Fruit fly (Drosophila melanogaster) whole organism, embryonic: ENCODE results near the gene Cep135.
A peak's percentile ranks its signal among the peaks of the same experiment; 100 is the strongest.

ENCODE experiments used
- CG10565 ChIP-seq: fragments of 200-800 bp; sonication (Bioruptor generic); optimal IDR thresholded peaks from 3 replicates; lab custom pipeline; 2016; ENCODE audit warnings: missing biosample characterization, mild to moderate bottlenecking, missing genetic modification characterization
- CG10654 ChIP-seq: fragments of 200-800 bp; sonication (Bioruptor generic); optimal IDR thresholded peaks from 2 replicates; lab custom pipeline; 2016; ENCODE audit warnings: missing biosample characterization, missing genetic modification characterization
- CG11696 ChIP-seq: fragments of 200-800 bp; sonication (Bioruptor generic); IDR thresholded peaks from 2 replicates; pipeline ENCODE4 v1.3.6; 2022; ENCODE audit warnings: missing biosample characterization, missing genetic modification characterization
- CG12104 ChIP-seq: fragments of 200-800 bp; sonication (Bioruptor generic); optimal IDR thresholded peaks from 3 replicates; lab custom pipeline; 2016; ENCODE audit warnings: missing biosample characterization, missing genetic modification characterization
- CG12769 ChIP-seq: fragments of 200-800 bp; sonication (Bioruptor generic); optimal IDR thresholded peaks from 2 replicates; lab custom pipeline; 2019; ENCODE audit warnings: missing biosample characterization, mild to moderate bottlenecking, missing genetic modification characterization, moderate library complexity
- CG14860 ChIP-seq: fragments of 200-800 bp; sonication (Bioruptor generic); IDR thresholded peaks from 3 replicates; pipeline ENCODE4 v1.3.6; 2022; ENCODE audit warnings: missing biosample characterization, missing genetic modification characterization; ENCODE audit not compliant: partially characterized antibody
- CG1529 ChIP-seq: fragments of 200-800 bp; sonication (Bioruptor generic); optimal IDR thresholded peaks from 3 replicates; lab custom pipeline; 2018; ENCODE audit warnings: missing biosample characterization, missing genetic modification characterization
- CG15514 ChIP-seq: fragments of 200-800 bp; sonication (Bioruptor generic); optimal IDR thresholded peaks from 3 replicates; lab custom pipeline; 2017; ENCODE audit warnings: missing biosample characterization, missing genetic modification characterization, mild to moderate bottlenecking, moderate library complexity, missing genetic modification reagents
- CG17361 ChIP-seq: fragments of 200-800 bp; sonication (Bioruptor generic); IDR thresholded peaks from 3 replicates; pipeline ENCODE4 v1.3.6; 2022; ENCODE audit warnings: missing biosample characterization, missing genetic modification characterization
- CG30431 ChIP-seq: fragments of 200-800 bp; sonication (Bioruptor generic); optimal IDR thresholded peaks from 2 replicates; lab custom pipeline; 2017; ENCODE audit warnings: missing biosample characterization, missing genetic modification characterization
- CG32767 ChIP-seq: fragments of 200-800 bp; sonication (Bioruptor generic); IDR thresholded peaks from 2 replicates; pipeline ENCODE4 v1.3.6; 2022; ENCODE audit warnings: missing biosample characterization, missing genetic modification characterization
- CG32772 ChIP-seq: fragments of 200-800 bp; sonication (Bioruptor generic); IDR thresholded peaks from 2 replicates; pipeline ENCODE4 v1.3.6; 2022; ENCODE audit warnings: missing biosample characterization, missing genetic modification characterization
- CG33213 ChIP-seq: fragments of 200-800 bp; sonication (Bioruptor generic); optimal IDR thresholded peaks from 3 replicates; lab custom pipeline; 2016; ENCODE audit warnings: missing biosample characterization, missing genetic modification characterization
- CG3847 ChIP-seq: fragments of 200-800 bp; sonication (Bioruptor generic); IDR thresholded peaks from 2 replicates; pipeline ENCODE4 v1.3.6; 2022; ENCODE audit warnings: missing biosample characterization, missing genetic modification characterization
- CG4424 ChIP-seq: fragments of 200-800 bp; sonication (Bioruptor generic); optimal IDR thresholded peaks from 3 replicates; lab custom pipeline; 2016; ENCODE audit warnings: missing biosample characterization, missing genetic modification characterization
- CG6765 ChIP-seq: fragments of 200-800 bp; sonication (Bioruptor generic); optimal IDR thresholded peaks from 3 replicates; lab custom pipeline; 2017; ENCODE audit warnings: missing biosample characterization, mild to moderate bottlenecking, missing genetic modification characterization
- CG8290 ChIP-seq, 3 experiments: fragments of 200-800 bp; sonication (Bioruptor generic); optimal IDR thresholded peaks; 2 replicates each; lab custom pipeline; 2016 to 2019; ENCODE audit warnings: missing biosample characterization in 3 of 3, missing genetic modification characterization in 3 of 3, mild to moderate bottlenecking in 2 of 3, moderate library complexity in 1 of 3
- CG8944 ChIP-seq: fragments of 200-800 bp; sonication (Bioruptor generic); optimal IDR thresholded peaks from 3 replicates; lab custom pipeline; 2016; ENCODE audit warnings: missing biosample characterization, missing genetic modification characterization
- CHES-1-like ChIP-seq: fragments of 200-800 bp; sonication (Bioruptor generic); optimal IDR thresholded peaks from 2 replicates; lab custom pipeline; 2016; ENCODE audit warnings: missing biosample characterization, missing genetic modification characterization
- CTCF ChIP-seq: fragments of 200-800 bp; sonication (Bioruptor generic); optimal IDR thresholded peaks from 2 replicates; lab custom pipeline; 2017; ENCODE audit warnings: missing biosample characterization, mild to moderate bottlenecking, missing genetic modification characterization, moderate library complexity
- CoRest ChIP-seq: fragments of 200-800 bp; sonication (Bioruptor generic); optimal IDR thresholded peaks from 3 replicates; lab custom pipeline; 2018; ENCODE audit warnings: missing biosample characterization, mild to moderate bottlenecking, missing genetic modification characterization, moderate library complexity
- D19A ChIP-seq: fragments of 200-800 bp; optimal IDR thresholded peaks from 3 replicates; lab custom pipeline; 2019; ENCODE audit warnings: missing biosample characterization, mild to moderate bottlenecking, missing genetic modification characterization, moderate library complexity
- Dek ChIP-seq: fragments of 200-800 bp; sonication (Bioruptor generic); optimal IDR thresholded peaks from 3 replicates; lab custom pipeline; 2019; ENCODE audit warnings: missing biosample characterization, mild to moderate bottlenecking, missing genetic modification characterization, moderate library complexity
- Dip3 ChIP-seq: fragments of 200-800 bp; sonication (Bioruptor generic); optimal IDR thresholded peaks from 3 replicates; lab custom pipeline; 2016; ENCODE audit warnings: missing biosample characterization, missing genetic modification characterization
- Dp ChIP-seq: fragments of 200-800 bp; sonication (Bioruptor generic); optimal IDR thresholded peaks from 2 replicates; lab custom pipeline; 2018; ENCODE audit warnings: missing biosample characterization, mild to moderate bottlenecking, missing genetic modification characterization, moderate library complexity
- Elba2 ChIP-seq: fragments of 200-800 bp; sonication (Bioruptor generic); optimal IDR thresholded peaks from 3 replicates; lab custom pipeline; 2016; ENCODE audit warnings: missing biosample characterization, missing genetic modification characterization
- Hr51 ChIP-seq, 2 experiments: fragments of 200-800 bp; sonication (Bioruptor generic); optimal IDR thresholded peaks; 2 replicates in 1 of 2; 3 replicates in 1 of 2; lab custom pipeline; 2016 to 2018; ENCODE audit warnings: missing biosample characterization in 2 of 2, missing genetic modification characterization in 2 of 2, mild to moderate bottlenecking in 1 of 2, moderate library complexity in 1 of 2
- Nf-YC ChIP-seq: fragments of 200-800 bp; optimal IDR thresholded peaks from 3 replicates; lab custom pipeline; 2019; ENCODE audit warnings: missing biosample characterization, mild to moderate bottlenecking, missing genetic modification characterization, moderate library complexity
- NfI ChIP-seq: fragments of 200-800 bp; sonication (Bioruptor generic); optimal IDR thresholded peaks from 3 replicates; lab custom pipeline; 2018; ENCODE audit warnings: missing biosample characterization, mild to moderate bottlenecking, missing genetic modification characterization, moderate library complexity
- Trl ChIP-seq, 3 experiments: fragments of >200 bp in 2 of 3; fragments of 200-800 bp in 1 of 3; sonication (Bioruptor generic) in 1 of 3; optimal IDR thresholded peaks; 2 replicates in 1 of 3; 3 replicates in 2 of 3; lab custom pipeline; 2016 to 2017; ENCODE audit warnings: missing biosample characterization in 1 of 3, missing genetic modification characterization in 1 of 3
- ap ChIP-seq: fragments of 200-800 bp; sonication (Bioruptor generic); IDR thresholded peaks from 2 replicates; pipeline ENCODE4 v1.3.6; 2022; ENCODE audit warnings: missing biosample characterization, missing genetic modification characterization
- az2 ChIP-seq: fragments of 200-800 bp; sonication (Bioruptor generic); optimal IDR thresholded peaks from 3 replicates; lab custom pipeline; 2016; ENCODE audit warnings: missing biosample characterization, missing genetic modification characterization
- crp ChIP-seq, 2 experiments: fragments of 200-800 bp; sonication (Bioruptor generic); optimal IDR thresholded peaks; 2 replicates in 1 of 2; 3 replicates in 1 of 2; lab custom pipeline; 2017; ENCODE audit warnings: missing biosample characterization in 2 of 2, missing genetic modification characterization in 2 of 2, mild to moderate bottlenecking in 1 of 2, moderate library complexity in 1 of 2
- dysf ChIP-seq: fragments of 200-800 bp; sonication (Bioruptor generic); IDR thresholded peaks from 3 replicates; pipeline ENCODE4 v1.3.6; 2022; ENCODE audit warnings: missing biosample characterization, missing genetic modification characterization
- esg ChIP-seq: fragments of 200-800 bp; sonication (Bioruptor generic); conservative IDR thresholded peaks from 2 replicates; pipeline ENCODE4 v1.3.6; 2022; ENCODE audit warnings: missing biosample characterization, missing genetic modification characterization
- ewg ChIP-seq: fragments of 200-800 bp; sonication (Bioruptor generic); optimal IDR thresholded peaks from 3 replicates; lab custom pipeline; 2017; ENCODE audit warnings: mild to moderate bottlenecking, missing biosample characterization, missing genetic modification reagents, missing genetic modification characterization
- hkb ChIP-seq, 2 experiments: fragments of 200-800 bp in 1 of 2; fragments of >200 bp in 1 of 2; sonication (Bioruptor generic) in 1 of 2; IDR thresholded peaks in 1 of 2; optimal IDR thresholded peaks in 1 of 2; 2 replicates each; pipeline versions ENCODE4 v1.3.6 to Lab custom; 2017 to 2022; ENCODE audit warnings: missing biosample characterization in 1 of 2, missing genetic modification characterization in 1 of 2
- kay ChIP-seq: fragments of 200-800 bp; sonication (Bioruptor generic); optimal IDR thresholded peaks from 2 replicates; lab custom pipeline; 2016; ENCODE audit warnings: missing biosample characterization, missing genetic modification characterization
- lmd ChIP-seq: fragments of 200-800 bp; sonication (Bioruptor generic); IDR thresholded peaks from 2 replicates; pipeline ENCODE4 v1.3.6; 2022; ENCODE audit warnings: missing biosample characterization, missing genetic modification characterization
- mam ChIP-seq: fragments of 200-800 bp; sonication (Bioruptor generic); optimal IDR thresholded peaks from 3 replicates; lab custom pipeline; 2016; ENCODE audit warnings: missing biosample characterization, missing genetic modification characterization
- onecut ChIP-seq: fragments of 200-800 bp; sonication (Bioruptor generic); IDR thresholded peaks from 2 replicates; pipeline ENCODE4 v1.3.6; 2022; ENCODE audit warnings: missing biosample characterization, missing genetic modification characterization
- pum ChIP-seq: fragments of 200-800 bp; sonication (Bioruptor generic); optimal IDR thresholded peaks from 2 replicates; lab custom pipeline; 2016; ENCODE audit warnings: missing biosample characterization, missing genetic modification characterization
- pzg ChIP-seq: fragments of 200-800 bp; sonication (Bioruptor generic); optimal IDR thresholded peaks from 3 replicates; lab custom pipeline; 2018; ENCODE audit warnings: missing biosample characterization, mild to moderate bottlenecking, missing genetic modification characterization, moderate library complexity
- ro ChIP-seq: fragments of 200-800 bp; sonication (Bioruptor generic); IDR thresholded peaks from 2 replicates; pipeline ENCODE4 v1.3.6; 2022; ENCODE audit warnings: missing biosample characterization, missing genetic modification characterization
- sc ChIP-seq, 3 experiments: fragments of >200 bp in 2 of 3; fragments of 200-800 bp in 1 of 3; sonication (Bioruptor generic) in 1 of 3; optimal IDR thresholded peaks; 2 replicates in 2 of 3; 3 replicates in 1 of 3; lab custom pipeline; 2017; ENCODE audit warnings: mild to moderate bottlenecking in 1 of 3, missing biosample characterization in 1 of 3, missing genetic modification characterization in 1 of 3, missing genetic modification reagents in 1 of 3
- slou ChIP-seq: fragments of 200-800 bp; sonication (Bioruptor generic); optimal IDR thresholded peaks from 3 replicates; lab custom pipeline; 2016; ENCODE audit warnings: missing biosample characterization, missing genetic modification characterization
- ssp ChIP-seq: fragments of 200-800 bp; sonication (Bioruptor generic); IDR thresholded peaks from 2 replicates; pipeline ENCODE4 v1.3.6; 2022; ENCODE audit warnings: missing biosample characterization, missing genetic modification characterization
- usp ChIP-seq: fragments of >200 bp; optimal IDR thresholded peaks from 2 replicates; lab custom pipeline; 2017; ENCODE audit warnings: missing biosample characterization, missing genetic modification characterization

The Cep135 gene

dm6 chr3L:15158330-15159114 is 42.0 kb downstream of the Cep135 start, which contains the start of the genes Msh6 and Prp31 (continued):
- TF ChIP-seq Dek (tag; lab: Kevin White, UChicago) (peak; percentile 30), Dp (GFP tag; lab: Kevin White, UChicago) (peak; percentile 51), lmd (GFP tag; lab: Robert Waterston, UW) (peak; percentile 58), pum (GFP tag; lab: Kevin White, UChicago) (peak; percentile 69), CG3847 (GFP tag; lab: Robert Waterston, UW) (peak; percentile 37; the same call in 1 of the 2 replicates), dysf (peak; percentile 72; the same call in 2 of the 3 replicates), ssp (GFP tag; lab: Robert Waterston, UW) (peak; percentile 71), kay (GFP tag; lab: Kevin White, UChicago) (no peak), esg (GFP tag; lab: Robert Waterston, UW) (peak; percentile 79), CG8944 (GFP tag; lab: Kevin White, UChicago) (peak; percentile 68), az2 (GFP tag; lab: Kevin White, UChicago) (peak; percentile 78), Elba2 (GFP tag; lab: Kevin White, UChicago) (peak; percentile 32), crp (GFP tag; optimal IDR thresholded peaks at IDR 0.05; lab: Kevin White, UChicago) (peak in 1 of 2 experiments; percentile 28), usp (GFP tag; lab: Kevin White, UChicago) (no peak), hkb (optimal IDR thresholded peaks at IDR 0.05; lab: Kevin White, UChicago) (no peak), hkb (GFP tag; IDR thresholded peaks at IDR 0.05; lab: Robert Waterston, UW) (no peak), CG11696 (GFP tag; lab: Robert Waterston, UW) (no peak), CoRest (tag; lab: Kevin White, UChicago) (peak; percentile 92), CG32772 (GFP tag; lab: Robert Waterston, UW) (peak; percentile 40), CG15514 (GFP tag; lab: Kevin White, UChicago) (peak; percentile 14), ap (GFP tag; lab: Robert Waterston, UW) (peak; percentile 61), sc (optimal IDR thresholded peaks at IDR 0.05; lab: Kevin White, UChicago) (no peak), sc (GFP tag; optimal IDR thresholded peaks at IDR 0.05; lab: Kevin White, UChicago) (peak; percentile 46), CG14860 (GFP tag; lab: Robert Waterston, UW) (no peak), ewg (GFP tag; lab: Kevin White, UChicago) (peak; percentile 51), Dip3 (peak; percentile 70), CG30431 (peak; percentile 27), D19A (tag; lab: Kevin White, UChicago) (peak; percentile 49), Nf-YC (tag; lab: Kevin White, UChicago) (no peak), CG10565 (no peak), pzg (peak; percentile 32), CG6765 (GFP tag; lab: Kevin White, UChicago) (no peak), CG1529 (GFP tag; lab: Kevin White, UChicago) (peak; percentile 38), CHES-1-like (GFP tag; lab: Kevin White, UChicago) (peak; percentile 26), ro (GFP tag; lab: Robert Waterston, UW) (no peak), CG12104 (GFP tag; lab: Kevin White, UChicago) (peak; percentile 64), Trl (optimal IDR thresholded peaks at IDR 0.05; lab: Kevin White, UChicago) (no peak), Trl (GFP tag; optimal IDR thresholded peaks at IDR 0.05; lab: Kevin White, UChicago) (no peak), CG32767 (no peak), slou (GFP tag; lab: Kevin White, UChicago) (peak; percentile 32), onecut (GFP tag; lab: Robert Waterston, UW) (peak; percentile 22; the same call in 1 of the 2 replicates), CG17361 (GFP tag; lab: Robert Waterston, UW) (peak; percentile 82), CG12769 (tag; lab: Kevin White, UChicago) (no peak), NfI (GFP tag; lab: Kevin White, UChicago) (peak; percentile 68), CG8290 (GFP tag; optimal IDR thresholded peaks at IDR 0.05; lab: Kevin White, UChicago) (peak; percentile 59), CG8290 (tag; optimal IDR thresholded peaks at IDR 0.05; lab: Kevin White, UChicago) (no peak), Hr51 (GFP tag; optimal IDR thresholded peaks at IDR 0.05; lab: Kevin White, UChicago) (peak in 1 of 2 experiments; percentile 73), CG10654 (GFP tag; lab: Kevin White, UChicago) (peak; percentile 52), CTCF (GFP tag; lab: Kevin White, UChicago) (no peak), CG33213 (GFP tag; lab: Kevin White, UChicago) (no peak), mam (GFP tag; lab: Kevin White, UChicago) (peak; percentile 79), CG4424 (peak; percentile 74)
